Fruit fly (Drosophila melanogaster) whole organism, wandering third instar larva: Measurements from ENCODE around the gene Nup153.
A peak's percentile ranks its signal among the peaks of the same experiment; 100 is the strongest.

ENCODE experiments used
- Abd-B ChIP-seq: fragments of >200 bp; optimal IDR thresholded peaks from 2 replicates; lab custom pipeline; 2017; ENCODE audit warnings: missing biosample characterization, missing genetic modification characterization
- CG32264 ChIP-seq: fragments of 200-800 bp; sonication (Bioruptor generic); optimal IDR thresholded peaks from 2 replicates; lab custom pipeline; 2016; ENCODE audit warnings: missing biosample characterization, missing genetic modification characterization
- CG9705 ChIP-seq: fragments of 200-800 bp; sonication (Bioruptor generic); optimal IDR thresholded peaks from 2 replicates; lab custom pipeline; 2018; ENCODE audit warnings: missing biosample characterization, mild to moderate bottlenecking, missing genetic modification characterization
- CrebA ChIP-seq: fragments of 200-800 bp; sonication (Bioruptor generic); optimal IDR thresholded peaks from 2 replicates; lab custom pipeline; 2016; ENCODE audit warnings: missing biosample characterization, mild to moderate bottlenecking, missing genetic modification characterization, borderline replicate concordance
- Dfd ChIP-seq: fragments of >200 bp; optimal IDR thresholded peaks from 2 replicates; lab custom pipeline; 2017; ENCODE audit warnings: missing biosample characterization, missing genetic modification characterization
- Dif ChIP-seq: fragments of 200-275, 200-300 bp; sonication (Bioruptor generic); optimal IDR thresholded peaks from 2 replicates; lab custom pipeline; 2018; ENCODE audit warnings: missing biosample characterization, missing genetic modification characterization; ENCODE audit not compliant: partially characterized antibody
- GATAd ChIP-seq: sonication (Bioruptor generic); optimal IDR thresholded peaks from 2 replicates; lab custom pipeline; 2016; ENCODE audit warnings: missing biosample characterization, missing genetic modification characterization
- HLH106 ChIP-seq: fragments of 200-800 bp; optimal IDR thresholded peaks from 3 replicates; lab custom pipeline; 2019; ENCODE audit warnings: missing biosample characterization, mild to moderate bottlenecking, missing genetic modification characterization, moderate library complexity
- Hnf4 ChIP-seq: fragments of 200-800 bp; sonication (Bioruptor generic); optimal IDR thresholded peaks from 2 replicates; lab custom pipeline; 2016; ENCODE audit warnings: missing biosample characterization, mild to moderate bottlenecking, missing genetic modification characterization
- Hr78 ChIP-seq: fragments of >200 bp; optimal IDR thresholded peaks from 2 replicates; lab custom pipeline; 2017; ENCODE audit warnings: missing biosample characterization, missing genetic modification characterization
- Hr83 ChIP-seq: fragments of 200-300 bp; sonication (Bioruptor generic); optimal IDR thresholded peaks from 2 replicates; lab custom pipeline; 2016; ENCODE audit warnings: missing biosample characterization, mild to moderate bottlenecking, missing genetic modification characterization, moderate library complexity; ENCODE audit not compliant: poor library complexity, severe bottlenecking
- Jra ChIP-seq: sonication (Bioruptor generic); optimal IDR thresholded peaks from 2 replicates; lab custom pipeline; 2016; ENCODE audit warnings: missing biosample characterization, missing genetic modification characterization
- Mio ChIP-seq: sonication (Bioruptor generic); optimal IDR thresholded peaks from 2 replicates; lab custom pipeline; 2016; ENCODE audit warnings: missing biosample characterization, missing genetic modification characterization
- Myc ChIP-seq: fragments of >200 bp; optimal IDR thresholded peaks from 2 replicates; lab custom pipeline; 2017
- N ChIP-seq: fragments of >200 bp; optimal IDR thresholded peaks from 2 replicates; lab custom pipeline; 2018; ENCODE audit warnings: missing biosample characterization, missing external identifiers, missing genetic modification characterization
- OdsH ChIP-seq: fragments of 200-800 bp; sonication (Bioruptor generic); optimal IDR thresholded peaks from 2 replicates; lab custom pipeline; 2016; ENCODE audit warnings: missing biosample characterization, mild to moderate bottlenecking, missing genetic modification characterization
- Rel ChIP-seq, 2 experiments: fragments of 200-800 bp; sonication (Bioruptor generic) in 1 of 2; optimal IDR thresholded peaks; 2 replicates in 1 of 2; 3 replicates in 1 of 2; lab custom pipeline; 2016 to 2019; ENCODE audit warnings: mild to moderate bottlenecking in 2 of 2, missing biosample characterization in 2 of 2, missing genetic modification characterization in 2 of 2, moderate library complexity in 1 of 2
- Sp1 ChIP-seq: fragments of 200-800 bp; sonication (Bioruptor generic); optimal IDR thresholded peaks from 3 replicates; lab custom pipeline; 2019; ENCODE audit warnings: missing biosample characterization, mild to moderate bottlenecking, missing genetic modification characterization, moderate library complexity
- Vsx2 ChIP-seq: fragments of 200-300, 225-300 bp; sonication (Bioruptor generic); optimal IDR thresholded peaks from 2 replicates; lab custom pipeline; 2018; ENCODE audit warnings: missing biosample characterization, missing genetic modification characterization; ENCODE audit not compliant: partially characterized antibody
- br ChIP-seq: fragments of 200-800 bp; sonication (Bioruptor generic); optimal IDR thresholded peaks from 2 replicates; lab custom pipeline; 2016; ENCODE audit warnings: missing biosample characterization, missing genetic modification characterization
- brk ChIP-seq: fragments of 200-800 bp; sonication (Bioruptor generic); optimal IDR thresholded peaks from 2 replicates; lab custom pipeline; 2016; ENCODE audit warnings: missing biosample characterization, mild to moderate bottlenecking, missing genetic modification characterization
- dl ChIP-seq, 2 experiments: fragments of 175-275, 200-275 bp in 1 of 2; fragments of 200-275 bp in 1 of 2; sonication (Bioruptor generic); optimal IDR thresholded peaks; lab custom pipeline; 2018; ENCODE audit warnings: mild to moderate bottlenecking in 2 of 2, missing biosample characterization in 2 of 2, missing genetic modification characterization in 2 of 2, moderate library complexity in 2 of 2; ENCODE audit not compliant: partially characterized antibody in 2 of 2, insufficient read depth in 1 of 2
- dmrt93B ChIP-seq: fragments of 200-800 bp; sonication (Bioruptor generic); optimal IDR thresholded peaks from 2 replicates; lab custom pipeline; 2018; ENCODE audit warnings: missing biosample characterization, mild to moderate bottlenecking, missing genetic modification characterization
- dsf ChIP-seq: sonication (Bioruptor generic); optimal IDR thresholded peaks from 2 replicates; lab custom pipeline; 2016; ENCODE audit warnings: missing biosample characterization, missing genetic modification characterization, borderline replicate concordance
- ey ChIP-seq: fragments of 200-800 bp; sonication (Bioruptor generic); optimal IDR thresholded peaks from 2 replicates; lab custom pipeline; 2016; ENCODE audit warnings: missing biosample characterization, missing genetic modification characterization
- foxo ChIP-seq, 2 experiments: fragments of 200-800 bp; sonication (Bioruptor generic); optimal IDR thresholded peaks; 2 replicates in 1 of 2; 3 replicates in 1 of 2; lab custom pipeline; 2016 to 2017; ENCODE audit warnings: missing biosample characterization in 2 of 2, missing genetic modification characterization in 2 of 2
- fru ChIP-seq: fragments of 200-800 bp; sonication (Bioruptor generic); optimal IDR thresholded peaks from 3 replicates; lab custom pipeline; 2016; ENCODE audit warnings: missing biosample characterization, mild to moderate bottlenecking, missing genetic modification characterization
- h ChIP-seq: fragments of 200-800 bp; sonication (Bioruptor generic); optimal IDR thresholded peaks from 3 replicates; lab custom pipeline; 2016; ENCODE audit warnings: missing biosample characterization, mild to moderate bottlenecking, missing genetic modification characterization
- jim ChIP-seq: fragments of 175-275, 200-325 bp; sonication (Bioruptor generic); optimal IDR thresholded peaks from 2 replicates; lab custom pipeline; 2016; ENCODE audit warnings: missing biosample characterization, mild to moderate bottlenecking, missing genetic modification characterization
- pan ChIP-seq: fragments of >200 bp; optimal IDR thresholded peaks from 2 replicates; lab custom pipeline; 2017
- psq ChIP-seq: fragments of 200-800 bp; sonication (Bioruptor generic); optimal IDR thresholded peaks from 3 replicates; lab custom pipeline; 2017; ENCODE audit warnings: missing biosample characterization, mild to moderate bottlenecking, missing genetic modification characterization, moderate library complexity
- rgr ChIP-seq: fragments of 200-800 bp; sonication (Bioruptor generic); optimal IDR thresholded peaks from 3 replicates; lab custom pipeline; 2016; ENCODE audit warnings: missing biosample characterization, mild to moderate bottlenecking, missing genetic modification characterization
- sage ChIP-seq: fragments of 200-800 bp; sonication (Bioruptor generic); optimal IDR thresholded peaks from 2 replicates; lab custom pipeline; 2016; ENCODE audit warnings: missing biosample characterization, mild to moderate bottlenecking, missing genetic modification characterization
- sv ChIP-seq: fragments of 200-800 bp; sonication (Bioruptor generic); optimal IDR thresholded peaks from 3 replicates; lab custom pipeline; 2016; ENCODE audit warnings: missing biosample characterization, missing genetic modification characterization
- tai ChIP-seq: sonication (Bioruptor generic); optimal IDR thresholded peaks from 2 replicates; lab custom pipeline; 2016; ENCODE audit warnings: missing biosample characterization, missing genetic modification characterization
- usp ChIP-seq: fragments of >200 bp; optimal IDR thresholded peaks from 2 replicates; lab custom pipeline; 2017; ENCODE audit warnings: missing biosample characterization, missing genetic modification characterization
- woc ChIP-seq: sonication (Bioruptor generic); optimal IDR thresholded peaks from 2 replicates; lab custom pipeline; 2016; ENCODE audit warnings: missing biosample characterization, mild to moderate bottlenecking, missing genetic modification characterization

The Nup153 gene

DNA sequence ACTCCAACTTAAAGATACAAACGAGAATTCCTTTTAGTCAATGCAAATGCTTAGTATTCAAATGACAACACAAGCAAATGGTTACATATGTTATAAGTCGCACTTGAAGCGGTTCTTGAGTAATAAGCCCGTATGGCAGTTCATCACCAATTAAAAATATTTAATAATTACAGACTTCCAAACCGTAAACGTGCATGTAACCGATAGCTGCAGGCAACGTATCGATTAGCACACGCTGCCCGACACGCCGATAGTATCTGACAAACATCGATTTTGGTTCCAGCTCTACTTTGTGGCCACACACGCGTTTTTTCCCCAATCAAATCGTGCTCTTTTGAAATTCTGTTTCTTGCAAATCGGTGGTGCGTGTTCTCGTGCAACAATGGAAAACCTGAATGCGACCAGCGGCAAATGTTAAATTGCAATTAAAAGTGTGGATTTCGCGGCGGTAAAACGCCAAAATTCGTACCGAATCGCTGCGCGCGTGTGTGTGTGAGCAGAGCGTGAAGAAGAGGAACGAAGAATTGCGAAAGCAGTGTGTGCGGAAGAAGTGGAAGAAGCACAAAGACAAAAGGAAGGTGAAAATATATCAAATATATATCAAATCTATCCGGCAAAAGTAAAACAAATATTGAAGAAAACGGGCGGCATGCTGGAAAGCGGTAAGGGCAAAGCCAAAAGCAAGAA is at the start of gene Nup153, which contains the start of gene CG9784:
Nup153 (plus strand) TSS at position 264 of the 687 bp plus-strand sequence.
CG9784 (minus strand) TSS at position 238 of the 687 bp plus-strand sequence.
- no peak for TF ChIP-seq OdsH (GFP tag; lab: Kevin White, UChicago)
- no peak for TF ChIP-seq Rel (GFP tag; optimal IDR thresholded peaks at IDR 0.05; lab: Kevin White, UChicago)
- peak; percentile 60 for TF ChIP-seq Rel (tag; optimal IDR thresholded peaks at IDR 0.05; lab: Kevin White, UChicago)
- TF ChIP-seq dl (GFP tag; optimal IDR thresholded peaks at IDR 0.05; lab: Kevin White, UChicago; ENCODE audit: insufficient read depth in 1 of 2, partially characterized antibody in 2 of 2), result no peak
- TF ChIP-seq psq (GFP tag; lab: Kevin White, UChicago), result no peak
- TF ChIP-seq Myc (lab: Kevin White, UChicago), result peak; percentile 40
- no peak for TF ChIP-seq jim (GFP tag; lab: Kevin White, UChicago)
- TF ChIP-seq h (GFP tag; lab: Kevin White, UChicago), result no peak

DNA sequence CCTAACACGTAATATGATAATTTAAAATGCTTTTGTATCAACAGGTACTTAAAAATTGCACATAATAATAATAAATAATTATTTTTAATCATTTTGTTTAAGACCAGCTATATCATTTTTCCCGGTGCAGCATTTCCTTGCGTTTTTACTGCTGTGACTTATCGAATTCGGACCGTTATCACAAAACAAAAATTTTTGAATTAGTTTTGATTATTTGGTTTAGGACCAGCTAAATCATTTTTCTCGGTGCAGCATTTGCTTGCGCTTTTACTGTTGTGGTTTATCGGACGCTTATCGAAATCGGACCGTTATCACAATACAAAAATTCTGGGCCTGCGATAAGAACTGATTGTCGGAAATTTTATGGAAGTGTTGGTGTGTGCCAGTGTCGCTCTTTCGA is 46.5 kb upstream of the Nup153 start:
- TF ChIP-seq pan (lab: Kevin White, UChicago), result no peak
- peak; percentile 56 for TF ChIP-seq brk
- TF ChIP-seq psq (GFP tag; lab: Kevin White, UChicago), result no peak
- TF ChIP-seq sv (GFP tag; lab: Kevin White, UChicago), result peak; percentile 78
- peak; percentile 67 for TF ChIP-seq OdsH (GFP tag; lab: Kevin White, UChicago)
- TF ChIP-seq Hr83 (GFP tag; lab: Kevin White, UChicago), result peak; percentile 36
- peak; percentile 75 for TF ChIP-seq HLH106 (tag; lab: Kevin White, UChicago)
- peak; percentile 0 to 82 for TF ChIP-seq foxo (GFP tag; optimal IDR thresholded peaks at IDR 0.05; lab: Kevin White, UChicago)
- TF ChIP-seq h (GFP tag; lab: Kevin White, UChicago), result peak; percentile 72
- TF ChIP-seq CG9705, result peak; percentile 30
- TF ChIP-seq ey (GFP tag; lab: Kevin White, UChicago), result peak; percentile 68
- TF ChIP-seq Rel (GFP tag; optimal IDR thresholded peaks at IDR 0.05; lab: Kevin White, UChicago), result peak; percentile 12
- TF ChIP-seq Rel (tag; optimal IDR thresholded peaks at IDR 0.05; lab: Kevin White, UChicago), result no peak
- TF ChIP-seq Mio, result no peak
- TF ChIP-seq Sp1 (GFP tag; lab: Kevin White, UChicago), result peak; percentile 79
- peak; percentile 79 for TF ChIP-seq GATAd (GFP tag; lab: Kevin White, UChicago)
- TF ChIP-seq dsf (GFP tag; lab: Kevin White, UChicago), result no peak
- peak; percentile 83 for TF ChIP-seq rgr
- peak; percentile 49 for TF ChIP-seq tai
- peak; percentile 77 for TF ChIP-seq sage (GFP tag; lab: Kevin White, UChicago)
- no peak for TF ChIP-seq jim (GFP tag; lab: Kevin White, UChicago)
- peak; percentile 61 for TF ChIP-seq fru (GFP tag; lab: Kevin White, UChicago)
- peak; percentile 43 for TF ChIP-seq woc (GFP tag; lab: Kevin White, UChicago)
- TF ChIP-seq dl (GFP tag; optimal IDR thresholded peaks at IDR 0.05; lab: Kevin White, UChicago; ENCODE audit: insufficient read depth in 1 of 2, partially characterized antibody in 2 of 2), result no peak
- peak; percentile 72 for TF ChIP-seq br
- TF ChIP-seq Hr78 (GFP tag; lab: Kevin White, UChicago), result no peak
- peak; percentile 70 for TF ChIP-seq Hnf4
- TF ChIP-seq CG32264 (GFP tag; lab: Kevin White, UChicago), result peak; percentile 4

DNA sequence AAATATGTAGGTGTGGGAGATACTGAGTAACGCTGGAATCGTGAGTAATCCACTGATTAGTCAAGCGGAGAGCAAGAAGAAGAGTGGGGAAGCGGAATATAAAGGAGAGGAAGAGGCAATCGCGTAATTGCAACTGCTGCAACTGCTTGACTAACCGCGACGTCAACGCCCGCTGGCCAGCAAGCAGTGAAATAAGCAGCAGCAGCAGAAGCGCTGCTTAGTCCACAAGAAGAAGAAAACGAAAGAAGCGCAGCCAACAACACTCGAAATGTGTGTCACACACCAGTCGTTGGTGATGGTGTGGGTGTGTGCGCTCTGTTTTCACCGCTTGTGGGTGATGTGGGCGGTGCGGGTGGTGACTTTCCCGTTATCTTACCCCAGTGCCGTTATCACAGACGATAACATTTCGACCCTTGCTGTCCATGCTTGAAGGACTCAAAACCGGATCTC is 46.0 kb upstream of the Nup153 start:
- TF ChIP-seq psq (GFP tag; lab: Kevin White, UChicago) (peak; percentile 83), N (peak; percentile 59), CG9705 (no peak), Rel (GFP tag; optimal IDR thresholded peaks at IDR 0.05; lab: Kevin White, UChicago) (no peak), Rel (tag; optimal IDR thresholded peaks at IDR 0.05; lab: Kevin White, UChicago) (peak; percentile 28), CG32264 (GFP tag; lab: Kevin White, UChicago) (no peak), Abd-B (GFP tag; lab: Kevin White, UChicago) (peak; percentile 15), Mio (no peak), Dfd (GFP tag; lab: Kevin White, UChicago) (no peak), Jra (peak; percentile 78), rgr (no peak), h (GFP tag; lab: Kevin White, UChicago) (no peak), woc (GFP tag; lab: Kevin White, UChicago) (no peak), Myc (lab: Kevin White, UChicago) (no peak), HLH106 (tag; lab: Kevin White, UChicago) (no peak), usp (GFP tag; lab: Kevin White, UChicago) (no peak), Dif (no peak), fru (GFP tag; lab: Kevin White, UChicago) (no peak), sage (GFP tag; lab: Kevin White, UChicago) (no peak), foxo (GFP tag; optimal IDR thresholded peaks at IDR 0.05; lab: Kevin White, UChicago) (no peak), Hnf4 (no peak), brk (no peak), Hr78 (GFP tag; lab: Kevin White, UChicago) (no peak), dl (GFP tag; optimal IDR thresholded peaks at IDR 0.05; lab: Kevin White, UChicago; ENCODE audit: insufficient read depth in 1 of 2, partially characterized antibody in 2 of 2) (no peak), dsf (GFP tag; lab: Kevin White, UChicago) (no peak), Hr83 (GFP tag; lab: Kevin White, UChicago) (no peak), OdsH (GFP tag; lab: Kevin White, UChicago) (no peak), pan (lab: Kevin White, UChicago) (no peak), dmrt93B (no peak), ey (GFP tag; lab: Kevin White, UChicago) (no peak), Vsx2 (GFP tag; lab: Kevin White, UChicago) (no peak), CrebA (GFP tag; lab: Kevin White, UChicago) (no peak), tai (no peak)
- TF ChIP-seq, all 38 proteins: peak for 5
